Fruit fly (Drosophila melanogaster) whole organism, embryonic: ENCODE results near the gene CG10185.

Experiments
- Ada2b ChIP-seq: fragments of 200-800 bp; sonication (Bioruptor generic); IDR thresholded peaks from 2 replicates; pipeline ENCODE4 v1.3.6; 2022; ENCODE audit warnings: missing biosample characterization, missing genetic modification characterization
- Awh ChIP-seq: fragments of 200-800 bp; sonication (Bioruptor generic); IDR thresholded peaks from 2 replicates; pipeline ENCODE4, ENCODE4 v1.3.6; 2022; ENCODE audit warnings: missing biosample characterization, missing genetic modification characterization
- B-H1 ChIP-seq: fragments of 200-800 bp; sonication (Bioruptor generic); IDR thresholded peaks from 3 replicates; pipeline ENCODE4 v1.3.6; 2022; ENCODE audit warnings: missing biosample characterization, missing genetic modification characterization
- Bgb ChIP-seq: fragments of 200-800 bp; sonication (Bioruptor generic); IDR thresholded peaks from 2 replicates; pipeline ENCODE4 v1.3.6; 2022; ENCODE audit warnings: missing biosample characterization, missing genetic modification characterization; ENCODE audit not compliant: partially characterized antibody
- CG11504 ChIP-seq: fragments of 200-800 bp; sonication (Bioruptor generic); optimal IDR thresholded peaks from 3 replicates; lab custom pipeline; 2019; ENCODE audit warnings: missing biosample characterization, mild to moderate bottlenecking, missing genetic modification characterization, moderate library complexity
- CG13424 ChIP-seq: fragments of 200-800 bp; sonication (Bioruptor generic); optimal IDR thresholded peaks from 2 replicates; lab custom pipeline; 2019; ENCODE audit warnings: missing biosample characterization, mild to moderate bottlenecking, missing genetic modification characterization, moderate library complexity
- CG14441 ChIP-seq: fragments of 200-800 bp; sonication (Bioruptor generic); IDR thresholded peaks from 2 replicates; pipeline ENCODE4 v1.3.6; 2022; ENCODE audit warnings: missing biosample characterization, missing genetic modification characterization
- CG1647 ChIP-seq: fragments of 200-800 bp; sonication (Bioruptor generic); optimal IDR thresholded peaks from 3 replicates; lab custom pipeline; 2016; ENCODE audit warnings: missing biosample characterization, missing genetic modification characterization
- CG18262 ChIP-seq: fragments of 200-800 bp; optimal IDR thresholded peaks from 3 replicates; lab custom pipeline; 2019; ENCODE audit warnings: missing biosample characterization, mild to moderate bottlenecking, missing genetic modification characterization, moderate library complexity
- CG1832 ChIP-seq: fragments of 200-800 bp; sonication (Bioruptor generic); optimal IDR thresholded peaks from 2 replicates; lab custom pipeline; 2017; ENCODE audit warnings: missing biosample characterization, mild to moderate bottlenecking, missing genetic modification characterization, inconsistent platforms
- CG4820 ChIP-seq: fragments of 200-800 bp; sonication (Bioruptor generic); optimal IDR thresholded peaks from 3 replicates; lab custom pipeline; 2016; ENCODE audit warnings: missing biosample characterization, missing genetic modification characterization
- CG6854 ChIP-seq: fragments of 200-800 bp; sonication (Bioruptor generic); optimal IDR thresholded peaks from 3 replicates; lab custom pipeline; 2017; ENCODE audit warnings: missing biosample characterization, mild to moderate bottlenecking, missing genetic modification characterization
- CG7786 ChIP-seq: fragments of 200-800 bp; sonication (Bioruptor generic); optimal IDR thresholded peaks from 2 replicates; lab custom pipeline; 2016; ENCODE audit warnings: missing biosample characterization, missing genetic modification characterization
- CG8359 ChIP-seq: fragments of 200-800 bp; sonication (Bioruptor generic); optimal IDR thresholded peaks from 2 replicates; lab custom pipeline; 2017; ENCODE audit warnings: missing biosample characterization, mild to moderate bottlenecking, missing genetic modification characterization, borderline replicate concordance
- CG9932 ChIP-seq: fragments of 200-800 bp; sonication (Bioruptor generic); IDR thresholded peaks from 2 replicates; pipeline ENCODE4 v1.3.6; 2022; ENCODE audit warnings: missing biosample characterization, missing genetic modification characterization
- CTCF ChIP-seq: fragments of 200-800 bp; sonication (Bioruptor generic); optimal IDR thresholded peaks from 2 replicates; lab custom pipeline; 2017; ENCODE audit warnings: missing biosample characterization, mild to moderate bottlenecking, missing genetic modification characterization, moderate library complexity
- Deaf1 ChIP-seq: fragments of 200-800 bp; optimal IDR thresholded peaks from 3 replicates; lab custom pipeline; 2019; ENCODE audit warnings: missing biosample characterization, mild to moderate bottlenecking, missing genetic modification characterization, moderate library complexity
- Dll ChIP-seq: fragments of 200-800 bp; sonication (Bioruptor generic); IDR thresholded peaks from 4 replicates; pipeline ENCODE4 v1.3.6; 2022; ENCODE audit warnings: missing biosample characterization, missing genetic modification characterization; ENCODE audit not compliant: partially characterized antibody
- ERR ChIP-seq: fragments of 200-800 bp; sonication (Bioruptor generic); optimal IDR thresholded peaks from 2 replicates; lab custom pipeline; 2016; ENCODE audit warnings: missing biosample characterization, missing genetic modification characterization
- Fer1 ChIP-seq: fragments of 200-800 bp; sonication (Bioruptor generic); optimal IDR thresholded peaks from 2 replicates; lab custom pipeline; 2017; ENCODE audit warnings: missing biosample characterization, mild to moderate bottlenecking, missing genetic modification characterization
- HLH4C ChIP-seq: fragments of 200-800 bp; sonication (Bioruptor generic); IDR thresholded peaks from 3 replicates; pipeline ENCODE4 v1.3.6; 2022; ENCODE audit warnings: missing biosample characterization, missing genetic modification characterization; ENCODE audit not compliant: partially characterized antibody
- HmgZ ChIP-seq: fragments of 200-800 bp; sonication (Bioruptor generic); optimal IDR thresholded peaks from 2 replicates; lab custom pipeline; 2018; ENCODE audit warnings: missing biosample characterization, mild to moderate bottlenecking, missing genetic modification characterization
- Hr3 ChIP-seq: fragments of 200-800 bp; sonication (Bioruptor generic); optimal IDR thresholded peaks from 3 replicates; lab custom pipeline; 2016; ENCODE audit warnings: missing biosample characterization, missing genetic modification characterization
- Hr39 ChIP-seq: fragments of >200 bp; optimal IDR thresholded peaks from 2 replicates; lab custom pipeline; 2017
- Kr ChIP-seq: fragments of 200-800 bp; sonication (Bioruptor generic); optimal IDR thresholded peaks from 2 replicates; lab custom pipeline; 2017; ENCODE audit warnings: missing biosample characterization, mild to moderate bottlenecking, missing genetic modification characterization
- Meics ChIP-seq: fragments of 200-800 bp; sonication (Bioruptor generic); optimal IDR thresholded peaks from 2 replicates; lab custom pipeline; 2017; ENCODE audit warnings: missing biosample characterization, mild to moderate bottlenecking, missing genetic modification characterization
- Neu2 ChIP-seq: fragments of 200-800 bp; sonication (Bioruptor generic); optimal IDR thresholded peaks from 3 replicates; lab custom pipeline; 2016; ENCODE audit warnings: missing biosample characterization, missing genetic modification characterization, borderline replicate concordance
- Oaz ChIP-seq: fragments of 200-800 bp; sonication (Bioruptor generic); IDR thresholded peaks from 2 replicates; pipeline ENCODE4 v1.3.6; 2022; ENCODE audit warnings: missing biosample characterization, missing genetic modification characterization
- Rfx ChIP-seq: fragments of 200-800 bp; sonication (Bioruptor generic); IDR thresholded peaks from 2 replicates; pipeline ENCODE4 v1.3.6; 2022; ENCODE audit warnings: missing biosample characterization, missing genetic modification characterization
- Scr ChIP-seq: fragments of 200-800 bp; sonication (Bioruptor generic); IDR thresholded peaks from 2 replicates; pipeline ENCODE4 v1.3.6; 2022; ENCODE audit warnings: missing biosample characterization, missing genetic modification characterization; ENCODE audit not compliant: partially characterized antibody
- Taf1 ChIP-seq: fragments of 200-800 bp; sonication (Bioruptor generic); IDR thresholded peaks from 2 replicates; pipeline ENCODE4 v1.3.6; 2022; ENCODE audit warnings: missing biosample characterization, missing genetic modification characterization
- ase ChIP-seq: fragments of 200-800 bp; sonication (Bioruptor generic); IDR thresholded peaks from 3 replicates; pipeline ENCODE4 v1.3.6; 2022; ENCODE audit warnings: missing biosample characterization, missing genetic modification characterization
- bcd ChIP-seq: fragments of 200-800 bp; sonication (Bioruptor generic); optimal IDR thresholded peaks from 2 replicates; lab custom pipeline; 2017; ENCODE audit warnings: missing biosample characterization, mild to moderate bottlenecking, missing genetic modification characterization
- br ChIP-seq: fragments of >200 bp; optimal IDR thresholded peaks from 2 replicates; lab custom pipeline; 2017
- bsh ChIP-seq, 2 experiments: fragments of 200-800 bp; sonication (Bioruptor generic); optimal IDR thresholded peaks; 2 replicates each; lab custom pipeline; 2017 to 2018; ENCODE audit warnings: mild to moderate bottlenecking in 2 of 2, missing biosample characterization in 2 of 2, missing genetic modification characterization in 2 of 2, moderate library complexity in 1 of 2
- btn ChIP-seq: fragments of 200-800 bp; sonication (Bioruptor generic); optimal IDR thresholded peaks from 2 replicates; lab custom pipeline; 2016; ENCODE audit warnings: missing biosample characterization, missing genetic modification characterization
- cg ChIP-seq: fragments of 200-800 bp; sonication (Bioruptor generic); optimal IDR thresholded peaks from 3 replicates; lab custom pipeline; 2019; ENCODE audit warnings: missing biosample characterization, mild to moderate bottlenecking, missing genetic modification characterization, moderate library complexity
- emc ChIP-seq: fragments of 200-800 bp; sonication (Bioruptor generic); optimal IDR thresholded peaks from 2 replicates; lab custom pipeline; 2016; ENCODE audit warnings: missing biosample characterization, missing genetic modification characterization
- en ChIP-seq: fragments of 200-800 bp; sonication (Bioruptor generic); optimal IDR thresholded peaks from 2 replicates; lab custom pipeline; 2016; ENCODE audit warnings: missing biosample characterization, missing genetic modification characterization
- ftz-f1 ChIP-seq: fragments of 200-800 bp; sonication (Bioruptor generic); optimal IDR thresholded peaks from 2 replicates; lab custom pipeline; 2016; ENCODE audit warnings: missing biosample characterization, missing genetic modification characterization
- lmd ChIP-seq: fragments of 200-800 bp; sonication (Bioruptor generic); IDR thresholded peaks from 2 replicates; pipeline ENCODE4 v1.3.6; 2022; ENCODE audit warnings: missing biosample characterization, missing genetic modification characterization
- mam ChIP-seq: fragments of 200-800 bp; sonication (Bioruptor generic); optimal IDR thresholded peaks from 3 replicates; lab custom pipeline; 2016; ENCODE audit warnings: missing biosample characterization, missing genetic modification characterization
- nau ChIP-seq: fragments of 200-800 bp; sonication (Bioruptor generic); optimal IDR thresholded peaks from 3 replicates; lab custom pipeline; 2017; ENCODE audit warnings: missing biosample characterization, mild to moderate bottlenecking, missing genetic modification characterization, missing genetic modification reagents
- pfk ChIP-seq: fragments of 200-800 bp; sonication (Bioruptor generic); optimal IDR thresholded peaks from 2 replicates; lab custom pipeline; 2018; ENCODE audit warnings: missing biosample characterization, mild to moderate bottlenecking, missing genetic modification characterization, moderate library complexity
- pho ChIP-seq: fragments of 200-800 bp; sonication (Bioruptor generic); optimal IDR thresholded peaks from 2 replicates; lab custom pipeline; 2016; ENCODE audit warnings: missing biosample characterization, missing genetic modification characterization
- ro ChIP-seq: fragments of 200-800 bp; sonication (Bioruptor generic); IDR thresholded peaks from 2 replicates; pipeline ENCODE4 v1.3.6; 2022; ENCODE audit warnings: missing biosample characterization, missing genetic modification characterization
- slbo ChIP-seq: fragments of 200-800 bp; sonication (Bioruptor generic); IDR thresholded peaks from 2 replicates; pipeline ENCODE4 v1.3.6; 2022; ENCODE audit warnings: missing biosample characterization, missing genetic modification characterization
- sna ChIP-seq: fragments of 200-800 bp; sonication (Bioruptor generic); IDR thresholded peaks from 2 replicates; pipeline ENCODE4 v1.3.6; 2022; ENCODE audit warnings: missing biosample characterization, missing genetic modification characterization; ENCODE audit not compliant: partially characterized antibody
- trem ChIP-seq: fragments of 200-800 bp; optimal IDR thresholded peaks from 3 replicates; lab custom pipeline; 2019; ENCODE audit warnings: missing biosample characterization, mild to moderate bottlenecking, missing genetic modification characterization, moderate library complexity
- trh ChIP-seq: fragments of 200-800 bp; sonication (Bioruptor generic); optimal IDR thresholded peaks from 2 replicates; lab custom pipeline; 2016; ENCODE audit warnings: missing biosample characterization, missing genetic modification characterization
- vvl ChIP-seq: fragments of 200-800 bp; sonication (Bioruptor generic); IDR thresholded peaks from 2 replicates; pipeline ENCODE4 v1.3.6; 2022; ENCODE audit warnings: missing biosample characterization, missing genetic modification characterization
- z ChIP-seq: fragments of 200-800 bp; sonication (Bioruptor generic); IDR thresholded peaks from 3 replicates; pipeline ENCODE4 v1.3.6; 2022; ENCODE audit warnings: missing biosample characterization, missing genetic modification characterization

CG10185 gene

dm6 chr3R:16049369-16049768 lies 18.0 kb downstream of the CG10185 start, which contains the start of the genes IKKbeta and CG5013 (continued):
- TF ChIP-seq bcd (GFP tag; lab: Kevin White, UChicago) (peak; percentile 31), HmgZ (peak; percentile 73), CG4820 (peak; percentile 39), sna (GFP tag; lab: Robert Waterston, UW) (peak; percentile 87), bsh (GFP tag; optimal IDR thresholded peaks at IDR 0.05; lab: Kevin White, UChicago) (peak in 1 of 2 experiments; percentile 11), ro (GFP tag; lab: Robert Waterston, UW) (no peak), emc (GFP tag; lab: Kevin White, UChicago) (no peak), Dll (GFP tag; lab: Robert Waterston, UW) (peak; percentile 89), trh (no peak), Deaf1 (tag; lab: Kevin White, UChicago) (no peak), CG9932 (GFP tag; lab: Robert Waterston, UW) (peak; percentile 73), CG18262 (tag; lab: Kevin White, UChicago) (peak; percentile 40), Bgb (GFP tag; lab: Robert Waterston, UW) (peak; percentile 76), cg (no peak), CG7786 (GFP tag; lab: Kevin White, UChicago) (peak; percentile 67), pho (GFP tag; lab: Kevin White, UChicago) (peak; percentile 70), Hr3 (GFP tag; lab: Kevin White, UChicago) (peak; percentile 6), br (lab: Kevin White, UChicago) (no peak), z (GFP tag; lab: Robert Waterston, UW) (no peak), B-H1 (no peak), Taf1 (GFP tag; lab: Robert Waterston, UW) (no peak), Ada2b (GFP tag; lab: Robert Waterston, UW) (no peak), Oaz (GFP tag; lab: Robert Waterston, UW) (no peak), mam (GFP tag; lab: Kevin White, UChicago) (peak; percentile 78), Awh (no peak), Fer1 (peak; percentile 22), Meics (GFP tag; lab: Kevin White, UChicago) (peak; percentile 17), lmd (peak; percentile 33; the same call in 1 of the 2 replicates), CTCF (GFP tag; lab: Kevin White, UChicago) (peak; percentile 31), Rfx (peak; percentile 63; the same call in 1 of the 2 replicates), pfk (GFP tag; lab: Kevin White, UChicago) (no peak), Hr39 (lab: Kevin White, UChicago) (no peak), CG6854 (GFP tag; lab: Kevin White, UChicago) (no peak), nau (GFP tag; lab: Kevin White, UChicago) (no peak), ftz-f1 (no peak), slbo (peak; percentile 72), CG11504 (tag; lab: Kevin White, UChicago) (peak; percentile 53), ERR (GFP tag; lab: Kevin White, UChicago) (peak; percentile 19), CG14441 (GFP tag; lab: Robert Waterston, UW) (peak; percentile 22; the same call in 1 of the 2 replicates), CG1647 (GFP tag; lab: Kevin White, UChicago) (no peak), btn (peak; percentile 22), HLH4C (peak; percentile 85), Neu2 (no peak), Scr (peak; percentile 85), vvl (GFP tag; lab: Robert Waterston, UW) (peak; percentile 17; the same call in 1 of the 2 replicates), Kr (no peak), CG13424 (tag; lab: Kevin White, UChicago) (peak; percentile 59), trem (tag; lab: Kevin White, UChicago) (peak; percentile 74), ase (0 out of 3 replicates have a peak, but pooled peaks have one; percentile 22), en (GFP tag; lab: Kevin White, UChicago) (no peak), CG8359 (no peak), CG1832 (GFP tag; lab: Kevin White, UChicago) (no peak)
